Fruit fly (Drosophila melanogaster): ENCODE data around the gene Anp.

The Anp gene

dm6 chr3R:30203104-30203986 lies 6.4 kb upstream of the Anp start (continued):
- peak; percentile 92 for TF ChIP-seq CG14441 (GFP tag; IDR thresholded peaks at IDR 0.05)
- TF ChIP-seq CG12299 (tag; optimal IDR thresholded peaks at IDR 0.05): peak; percentile 82
- peak; percentile 97 to 98 for TF ChIP-seq Pdp1 (GFP tag; optimal IDR thresholded peaks at IDR 0.05)
- no peak for TF ChIP-seq Tbp (GFP tag; optimal IDR thresholded peaks at IDR 0.05)
- peak; percentile 82 for TF ChIP-seq ewg (GFP tag; optimal IDR thresholded peaks at IDR 0.05)
- peak; percentile 88 for TF ChIP-seq CG8388 (GFP tag; optimal IDR thresholded peaks at IDR 0.05)
- TF ChIP-seq nerfin-1 (tag; optimal IDR thresholded peaks at IDR 0.05): peak; percentile 90
- TF ChIP-seq pum (GFP tag; optimal IDR thresholded peaks at IDR 0.05): peak; percentile 98
- peak; percentile 97 for TF ChIP-seq NK7.1 (GFP tag; optimal IDR thresholded peaks at IDR 0.05)
- peak; percentile 97 for TF ChIP-seq shn (GFP tag; optimal IDR thresholded peaks at IDR 0.05)
- TF ChIP-seq Dp (GFP tag; optimal IDR thresholded peaks at IDR 0.05): no peak
- TF ChIP-seq CG17568 (GFP tag; optimal IDR thresholded peaks at IDR 0.05): peak; percentile 74
- TF ChIP-seq CG1647 (GFP tag; optimal IDR thresholded peaks at IDR 0.05): peak; percentile 97
- peak; percentile 84 for TF ChIP-seq CG9437 (GFP tag; optimal IDR thresholded peaks at IDR 0.05)
- TF ChIP-seq CG12219 (GFP tag; optimal IDR thresholded peaks at IDR 0.05): peak; percentile 88
- TF ChIP-seq Bgb (GFP tag; IDR thresholded peaks at IDR 0.05; ENCODE audit: partially characterized antibody): no peak
- TF ChIP-seq btn (GFP tag; optimal IDR thresholded peaks at IDR 0.05): peak; percentile 97
- peak; percentile 64 for TF ChIP-seq Sry-β (GFP tag; optimal IDR thresholded peaks at IDR 0.05)
- TF ChIP-seq Hey (tag; optimal IDR thresholded peaks at IDR 0.05): peak; percentile 60
- TF ChIP-seq CG7556 (GFP tag; optimal IDR thresholded peaks at IDR 0.05): peak; percentile 95
- TF ChIP-seq otp (GFP tag; IDR thresholded peaks at IDR 0.05): peak; percentile 97
- peak; percentile 97 for TF ChIP-seq ERR (GFP tag; optimal IDR thresholded peaks at IDR 0.05)
- peak; percentile 90 for TF ChIP-seq Bteb2 (GFP tag; optimal IDR thresholded peaks at IDR 0.05)
- TF ChIP-seq bcd (GFP tag; optimal IDR thresholded peaks at IDR 0.05): peak; percentile 98
- peak; percentile 98 for TF ChIP-seq Camta (GFP tag; optimal IDR thresholded peaks at IDR 0.05)
- peak; percentile 93 for TF ChIP-seq CG11695 (GFP tag; IDR thresholded peaks at IDR 0.05)
- TF ChIP-seq kay (GFP tag; optimal IDR thresholded peaks at IDR 0.05): peak; percentile 90
- peak; percentile 95 for TF ChIP-seq tap (tag; optimal IDR thresholded peaks at IDR 0.05)
- peak; percentile 98 for TF ChIP-seq CG10654 (GFP tag; optimal IDR thresholded peaks at IDR 0.05)
- peak; percentile 100 for TF ChIP-seq Med (GFP tag)
- no peak for TF ChIP-seq Dfd (GFP tag; optimal IDR thresholded peaks at IDR 0.05)
- no peak for TF ChIP-seq Dll (GFP tag; IDR thresholded peaks at IDR 0.05; ENCODE audit: partially characterized antibody)
- peak; percentile 66 for TF ChIP-seq gcm2 (GFP tag; optimal IDR thresholded peaks at IDR 0.05)
- TF ChIP-seq ranshi (GFP tag; IDR thresholded peaks at IDR 0.05): peak; percentile 98
- peak; percentile 97 for TF ChIP-seq CG4854 (GFP tag; optimal IDR thresholded peaks at IDR 0.05)
- TF ChIP-seq CG16863 (GFP tag; optimal IDR thresholded peaks at IDR 0.05): peak; percentile 95
- TF ChIP-seq BEAF-32 (GFP tag; optimal IDR thresholded peaks at IDR 0.05): peak; percentile 28
- peak; percentile 94 for TF ChIP-seq CG10209 (GFP tag; optimal IDR thresholded peaks at IDR 0.05)
- TF ChIP-seq jumu (GFP tag; optimal IDR thresholded peaks at IDR 0.05): peak; percentile 97
- peak; percentile 96 for TF ChIP-seq Blimp-1 (GFP tag; optimal IDR thresholded peaks at IDR 0.05)
- no peak for TF ChIP-seq ato (GFP tag; IDR thresholded peaks at IDR 0.05; ENCODE audit: partially characterized antibody)
- TF ChIP-seq sens (GFP tag): peak; percentile 100
- TF ChIP-seq dimm (GFP tag; IDR thresholded peaks at IDR 0.05): peak; percentile 94
- TF ChIP-seq E2f1 (GFP tag; IDR thresholded peaks at IDR 0.05): peak; percentile 93
- peak; percentile 74; the same call in 1 of the 2 replicates for TF ChIP-seq Poxn (GFP tag; IDR thresholded peaks at IDR 0.05)
- TF ChIP-seq sna (GFP tag; IDR thresholded peaks at IDR 0.05; ENCODE audit: partially characterized antibody): 0 out of 2 replicates have a peak, but pooled peaks have one; percentile 23
- peak; percentile 92 for TF ChIP-seq CG43689 (GFP tag; IDR thresholded peaks at IDR 0.05)
- peak; percentile 96 for TF ChIP-seq lilli (GFP tag; optimal IDR thresholded peaks at IDR 0.05)
